Fruit fly (Drosophila melanogaster) whole organism, prepupa: Measurements from ENCODE around the gene CG5151.

Source experiments
- CG10631 ChIP-seq: fragments of 200-800 bp; sonication (Bioruptor generic); optimal IDR thresholded peaks from 2 replicates; lab custom pipeline; 2016; ENCODE audit warnings: missing biosample characterization, missing genetic modification characterization
- CG10669 ChIP-seq: fragments of 200-800 bp; sonication (Bioruptor generic); optimal IDR thresholded peaks from 3 replicates; lab custom pipeline; 2018; ENCODE audit warnings: missing biosample characterization, mild to moderate bottlenecking, missing genetic modification characterization, moderate library complexity
- CG11294 ChIP-seq: fragments of 200-800 bp; sonication (Bioruptor generic); IDR thresholded peaks from 2 replicates; pipeline ENCODE4 v1.3.6; 2022; ENCODE audit warnings: missing biosample characterization, missing genetic modification characterization
- CG11902 ChIP-seq: fragments of 200-800 bp; sonication (Bioruptor generic); optimal IDR thresholded peaks from 3 replicates; lab custom pipeline; 2016; ENCODE audit warnings: missing biosample characterization, missing genetic modification characterization
- CG15336 ChIP-seq: fragments of 200-800 bp; sonication (Bioruptor generic); IDR thresholded peaks from 2 replicates; pipeline ENCODE4 v1.3.6; 2022; ENCODE audit warnings: missing biosample characterization, missing genetic modification characterization
- CG16779 ChIP-seq: fragments of 200-800 bp; sonication (Bioruptor generic); optimal IDR thresholded peaks from 3 replicates; lab custom pipeline; 2017; ENCODE audit warnings: missing biosample characterization, mild to moderate bottlenecking, missing genetic modification characterization
- CG31627 ChIP-seq: fragments of 200-800 bp; sonication (Bioruptor generic); optimal IDR thresholded peaks from 3 replicates; lab custom pipeline; 2016; ENCODE audit warnings: missing biosample characterization, missing genetic modification characterization
- CG6163 ChIP-seq: fragments of 200-800 bp; sonication (Bioruptor generic); IDR thresholded peaks from 3 replicates; pipeline ENCODE4 v1.3.6; 2022; ENCODE audit warnings: missing biosample characterization, missing genetic modification characterization
- CG6276 ChIP-seq: fragments of 200-800 bp; sonication (Bioruptor generic); optimal IDR thresholded peaks from 2 replicates; lab custom pipeline; 2017; ENCODE audit warnings: missing biosample characterization, mild to moderate bottlenecking, missing genetic modification characterization
- CG6792 ChIP-seq: fragments of 200-800 bp; sonication (Bioruptor generic); optimal IDR thresholded peaks from 3 replicates; lab custom pipeline; 2016; ENCODE audit warnings: missing biosample characterization, missing genetic modification characterization
- CG6808 ChIP-seq: fragments of 200-800 bp; sonication (Bioruptor generic); optimal IDR thresholded peaks from 3 replicates; lab custom pipeline; 2017; ENCODE audit warnings: missing biosample characterization, missing genetic modification characterization, mild to moderate bottlenecking, moderate library complexity, missing genetic modification reagents
- CG6854 ChIP-seq: fragments of 200-800 bp; sonication (Bioruptor generic); optimal IDR thresholded peaks from 2 replicates; lab custom pipeline; 2017; ENCODE audit warnings: missing biosample characterization, mild to moderate bottlenecking, missing genetic modification characterization
- CG7368 ChIP-seq: fragments of 200-800 bp; sonication (Bioruptor generic); optimal IDR thresholded peaks from 3 replicates; lab custom pipeline; 2016; ENCODE audit warnings: missing biosample characterization, missing genetic modification characterization
- CG8119 ChIP-seq: fragments of 200-800 bp; sonication (Bioruptor generic); IDR thresholded peaks from 3 replicates; pipeline ENCODE4 v1.3.6; 2022; ENCODE audit warnings: missing biosample characterization, missing genetic modification characterization
- CG8319 ChIP-seq: fragments of 200-800 bp; sonication (Bioruptor generic); optimal IDR thresholded peaks from 3 replicates; lab custom pipeline; 2016; ENCODE audit warnings: missing biosample characterization, missing genetic modification characterization
- CG8632 ChIP-seq: fragments of 200-800 bp; sonication (Bioruptor generic); optimal IDR thresholded peaks from 3 replicates; lab custom pipeline; 2016; ENCODE audit warnings: missing biosample characterization, missing genetic modification characterization
- Eip78C ChIP-seq: fragments of 200-800 bp; sonication (Bioruptor generic); peaks from one replicate; lab custom pipeline; 2016; ENCODE audit warnings: missing biosample characterization, missing genetic modification characterization
- Ets96B ChIP-seq: fragments of 200-800 bp; optimal IDR thresholded peaks from 2 replicates; lab custom pipeline; 2019; ENCODE audit warnings: missing biosample characterization, mild to moderate bottlenecking, missing genetic modification characterization, moderate library complexity
- Gug ChIP-seq: fragments of 200-800 bp; sonication (Bioruptor generic); IDR thresholded peaks from 2 replicates; pipeline ENCODE4 v1.3.6; 2022; ENCODE audit warnings: missing biosample characterization, missing genetic modification characterization
- Hr4 ChIP-seq: fragments of 200-800 bp; sonication (Bioruptor generic); optimal IDR thresholded peaks from 3 replicates; lab custom pipeline; 2016; ENCODE audit warnings: missing biosample characterization, missing genetic modification characterization
- Met ChIP-seq: fragments of 200-800 bp; sonication (Bioruptor generic); optimal IDR thresholded peaks from 3 replicates; lab custom pipeline; 2016; ENCODE audit warnings: missing biosample characterization, missing genetic modification characterization
- Sox102F ChIP-seq: fragments of 200-800 bp; sonication (Bioruptor generic); optimal IDR thresholded peaks from 2 replicates; lab custom pipeline; 2016; ENCODE audit warnings: missing biosample characterization, mild to moderate bottlenecking, missing genetic modification characterization
- Sox14 ChIP-seq: fragments of 200-800 bp; sonication (Bioruptor generic); optimal IDR thresholded peaks from 3 replicates; lab custom pipeline; 2016; ENCODE audit warnings: missing biosample characterization, missing genetic modification characterization
- Sox15 ChIP-seq: fragments of 200-800 bp; sonication (Bioruptor generic); optimal IDR thresholded peaks from 3 replicates; lab custom pipeline; 2016; ENCODE audit warnings: missing biosample characterization, missing genetic modification characterization
- cyc ChIP-seq: fragments of 200-800 bp; sonication (Bioruptor generic); optimal IDR thresholded peaks from 3 replicates; lab custom pipeline; 2016; ENCODE audit warnings: missing biosample characterization, missing genetic modification characterization
- dsx ChIP-seq: fragments of 200-800 bp; optimal IDR thresholded peaks from 3 replicates; lab custom pipeline; 2019; ENCODE audit warnings: missing biosample characterization, mild to moderate bottlenecking, missing genetic modification characterization, moderate library complexity; ENCODE audit not compliant: poor library complexity, severe bottlenecking
- eg ChIP-seq: fragments of 200-800 bp; sonication (Bioruptor generic); IDR thresholded peaks from 3 replicates; pipeline ENCODE4 v1.3.6; 2022; ENCODE audit warnings: missing biosample characterization, missing genetic modification characterization
- fd59A ChIP-seq: fragments of 200-800 bp; sonication (Bioruptor generic); optimal IDR thresholded peaks from 2 replicates; lab custom pipeline; 2017; ENCODE audit warnings: missing biosample characterization, mild to moderate bottlenecking, missing genetic modification characterization, missing genetic modification reagents
- fd85E ChIP-seq: fragments of 200-800 bp; sonication (Bioruptor generic); optimal IDR thresholded peaks from 3 replicates; lab custom pipeline; 2016; ENCODE audit warnings: missing biosample characterization, missing genetic modification characterization
- fkh ChIP-seq: fragments of 200-800 bp; sonication (Bioruptor generic); optimal IDR thresholded peaks from 3 replicates; lab custom pipeline; 2017; ENCODE audit warnings: missing biosample characterization, mild to moderate bottlenecking, missing genetic modification characterization, moderate library complexity
- lz ChIP-seq: fragments of 200-800 bp; sonication (Bioruptor generic); optimal IDR thresholded peaks from 3 replicates; lab custom pipeline; 2016; ENCODE audit warnings: missing biosample characterization, missing genetic modification characterization
- net ChIP-seq: fragments of 200-800 bp; sonication (Bioruptor generic); optimal IDR thresholded peaks from 3 replicates; lab custom pipeline; 2016; ENCODE audit warnings: missing biosample characterization, missing genetic modification characterization
- pdm3 ChIP-seq: fragments of 200-800 bp; sonication (Bioruptor generic); optimal IDR thresholded peaks from 3 replicates; lab custom pipeline; 2016; ENCODE audit warnings: missing biosample characterization, missing genetic modification characterization
- salr ChIP-seq, 2 experiments: fragments of 200-800 bp; sonication (Bioruptor generic); optimal IDR thresholded peaks; 3 replicates each; lab custom pipeline; 2016 to 2018; ENCODE audit warnings: missing biosample characterization in 2 of 2, missing genetic modification characterization in 2 of 2, mild to moderate bottlenecking in 1 of 2
- topi ChIP-seq: fragments of 200-800 bp; sonication (Bioruptor generic); optimal IDR thresholded peaks from 3 replicates; lab custom pipeline; 2016; ENCODE audit warnings: missing biosample characterization, missing genetic modification characterization
- vri ChIP-seq: fragments of 200-800 bp; sonication (Bioruptor generic); optimal IDR thresholded peaks from 3 replicates; lab custom pipeline; 2016; ENCODE audit warnings: missing biosample characterization, mild to moderate bottlenecking, missing genetic modification characterization

The CG5151 gene

dm6 chr3L:16113607-16114337, 50.7 kb downstream of the CG5151 start (continued):
- TF ChIP-seq Ets96B (tag; lab: Kevin White, UChicago) (peak; percentile 82), fd59A (GFP tag; lab: Kevin White, UChicago) (no peak), Sox14 (GFP tag; lab: Kevin White, UChicago) (peak; percentile 92), CG11294 (GFP tag; lab: Robert Waterston, UW) (peak; percentile 62; the same call in 1 of the 2 replicates), topi (GFP tag; lab: Kevin White, UChicago) (peak; percentile 91), CG10669 (GFP tag; lab: Kevin White, UChicago) (no peak), CG6163 (GFP tag; lab: Robert Waterston, UW) (no peak; the same call in 1 of the 3 replicates), CG6276 (GFP tag; lab: Kevin White, UChicago) (no peak), cyc (GFP tag; lab: Kevin White, UChicago) (peak; percentile 87), CG15336 (GFP tag; lab: Robert Waterston, UW) (peak; percentile 87), pdm3 (no peak), fkh (GFP tag; lab: Kevin White, UChicago) (no peak), CG11902 (GFP tag; lab: Kevin White, UChicago) (peak; percentile 75), Hr4 (GFP tag; lab: Kevin White, UChicago) (peak; percentile 88), salr (GFP tag; optimal IDR thresholded peaks at IDR 0.05; lab: Kevin White, UChicago) (no peak), Sox15 (GFP tag; lab: Kevin White, UChicago) (peak; percentile 77), eg (GFP tag; lab: Robert Waterston, UW) (peak; percentile 90; the same call in 2 of the 3 replicates), Sox102F (GFP tag; lab: Kevin White, UChicago) (peak; percentile 83), CG6854 (GFP tag; lab: Kevin White, UChicago) (peak; percentile 65), Gug (peak; percentile 77), net (GFP tag; lab: Kevin White, UChicago) (no peak), dsx (GFP tag; lab: Kevin White, UChicago) (peak; percentile 73), Met (GFP tag; lab: Kevin White, UChicago) (no peak), CG8632 (GFP tag; lab: Kevin White, UChicago) (peak; percentile 80), CG10631 (GFP tag; lab: Kevin White, UChicago) (no peak), vri (GFP tag; lab: Kevin White, UChicago) (no peak), fd85E (GFP tag; lab: Kevin White, UChicago) (no peak), CG6808 (GFP tag; lab: Kevin White, UChicago) (no peak)

- no peak for TF ChIP-seq CG31627 (GFP tag; lab: Kevin White, UChicago)
- TF ChIP-seq CG8119: peak; percentile 89; the same call in 1 of the 3 replicates
- TF ChIP-seq CG10631 (GFP tag; lab: Kevin White, UChicago): no peak
- no peak for TF ChIP-seq cyc (GFP tag; lab: Kevin White, UChicago)
- no peak for TF ChIP-seq CG6792
- TF ChIP-seq CG8319 (GFP tag; lab: Kevin White, UChicago): no peak
- no peak for TF ChIP-seq Eip78C
- TF ChIP-seq CG16779 (tag; lab: Kevin White, UChicago): no peak
These were observed 51.4 kb downstream of the CG5151 start, which contains the start of gene Taf4 for dm6 chr3L:16113003-16113606. Taf4 (plus strand) TSS chr3L:16113212.

dm6 chr3L:16112069-16112820, 52.3 kb downstream of the CG5151 start, which contains the start of gene Zn72D:
Zn72D (minus strand) TSS chr3L:16112626.
- peak; percentile 66 for TF ChIP-seq Eip78C
- TF ChIP-seq net (GFP tag; lab: Kevin White, UChicago): no peak
- TF ChIP-seq lz (GFP tag; lab: Kevin White, UChicago): no peak
- TF ChIP-seq vri (GFP tag; lab: Kevin White, UChicago): no peak
- no peak for TF ChIP-seq fd85E (GFP tag; lab: Kevin White, UChicago)
- TF ChIP-seq CG7368 (GFP tag; lab: Kevin White, UChicago): no peak
- TF ChIP-seq CG31627 (GFP tag; lab: Kevin White, UChicago): no peak
